Fruit fly (Drosophila melanogaster): ENCODE results near the gene CG14262.

The CG14262 gene

DNA sequence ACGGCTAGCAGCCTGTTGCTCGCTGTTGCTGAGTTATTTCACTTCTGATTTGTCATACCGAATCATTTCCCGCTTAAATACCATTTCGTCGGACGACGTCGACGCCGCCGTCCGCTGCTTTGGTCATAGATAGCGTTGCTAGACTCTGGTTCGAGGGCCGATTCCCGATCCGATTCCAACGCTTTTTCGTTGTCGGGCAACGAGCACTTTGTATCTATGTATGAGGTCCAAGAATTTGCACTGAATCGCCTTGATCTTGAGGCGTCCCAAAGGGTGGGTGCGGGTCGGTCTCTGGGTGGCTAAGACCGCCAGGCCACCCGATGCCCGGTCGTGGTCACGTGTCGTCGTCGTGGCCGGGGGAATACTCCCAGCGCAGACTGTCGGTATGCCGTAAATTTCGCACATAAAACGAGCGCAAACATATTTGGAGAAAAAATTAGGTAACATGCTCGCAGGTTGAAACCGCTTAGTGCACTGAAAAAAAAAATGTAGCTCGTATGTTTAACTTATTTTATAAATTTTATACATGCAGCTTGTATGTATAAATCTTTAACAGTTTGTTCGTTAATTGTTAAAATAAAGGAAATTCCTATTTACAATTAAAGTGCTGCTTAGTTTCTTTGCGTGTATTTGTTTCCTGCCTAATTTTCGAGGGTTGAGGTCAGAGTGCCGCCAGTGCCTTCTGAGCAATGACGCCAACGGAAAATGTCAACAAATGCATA is 27.1 kb upstream of the CG14262 start, which contains the start of gene CG3348:
Gene CG3348 (minus strand): TSS at position 51 of the 722 bp plus-strand sequence.
- TF ChIP-seq ase (GFP tag; IDR thresholded peaks at IDR 0.05) (no peak), CG14860 (GFP tag; IDR thresholded peaks at IDR 0.05; ENCODE audit: partially characterized antibody) (no peak), sqz (GFP tag; optimal IDR thresholded peaks at IDR 0.05) (no peak), CG13123 (GFP tag; optimal IDR thresholded peaks at IDR 0.05) (no peak), CG12744 (GFP tag; optimal IDR thresholded peaks at IDR 0.05) (peak; percentile 42), CG11723 (GFP tag; optimal IDR thresholded peaks at IDR 0.05) (peak; percentile 35), CG1529 (GFP tag; optimal IDR thresholded peaks at IDR 0.05) (peak; percentile 20), Ssrp (tag; optimal IDR thresholded peaks at IDR 0.05) (peak; percentile 47), nerfin-1 (tag; optimal IDR thresholded peaks at IDR 0.05) (peak; percentile 57), gro (GFP tag; optimal IDR thresholded peaks at IDR 0.05) (peak; percentile 53), CG8359 (GFP tag; optimal IDR thresholded peaks at IDR 0.05; ENCODE audit: borderline replicate concordance) (no peak), CG7928 (GFP tag; optimal IDR thresholded peaks at IDR 0.05) (peak; percentile 54), bcd (GFP tag; optimal IDR thresholded peaks at IDR 0.05) (peak; percentile 82), seq (GFP tag; IDR thresholded peaks at IDR 0.05) (peak; percentile 68), al (GFP tag; IDR thresholded peaks at IDR 0.05) (peak; percentile 83), CG17361 (GFP tag; IDR thresholded peaks at IDR 0.05) (peak; percentile 61), CG18764 (GFP tag; optimal IDR thresholded peaks at IDR 0.05) (peak; percentile 4), onecut (GFP tag; IDR thresholded peaks at IDR 0.05) (peak; percentile 52; the same call in 1 of the 2 replicates), eve (GFP tag; optimal IDR thresholded peaks at IDR 0.05) (no peak), CG3281 (GFP tag; optimal IDR thresholded peaks at IDR 0.05) (peak; percentile 92), E2f1 (GFP tag; IDR thresholded peaks at IDR 0.05) (peak; percentile 53; the same call in 1 of the 2 replicates), inv (GFP tag; IDR thresholded peaks at IDR 0.05; ENCODE audit: partially characterized antibody) (no peak), phol (tag; optimal IDR thresholded peaks at IDR 0.05) (peak; percentile 67), CG34422 (GFP tag; IDR thresholded peaks at IDR 0.05) (0 out of 3 replicates have a peak, but pooled peaks have one; percentile 29), stwl (tag; optimal IDR thresholded peaks at IDR 0.05) (no peak), Xrp1 (GFP tag; IDR thresholded peaks at IDR 0.05) (peak; percentile 75), pzg (GFP tag; optimal IDR thresholded peaks at IDR 0.05) (no peak), Ets65A (GFP tag) (peak; percentile 63), Gsc (GFP tag; IDR thresholded peaks at IDR 0.05) (no peak), Doc2 (GFP tag; IDR thresholded peaks at IDR 0.05) (no peak), CG6854 (GFP tag; optimal IDR thresholded peaks at IDR 0.05) (peak; percentile 41), ftz-f1 (GFP tag; optimal IDR thresholded peaks at IDR 0.05) (peak; percentile 13), CG31224 (GFP tag; IDR thresholded peaks at IDR 0.05) (peak; percentile 83), pros (GFP tag; optimal IDR thresholded peaks at IDR 0.05) (no peak), ewg (GFP tag; optimal IDR thresholded peaks at IDR 0.05) (peak; percentile 41), CG11093 (GFP tag; IDR thresholded peaks at IDR 0.05) (no peak), Taf1 (GFP tag; IDR thresholded peaks at IDR 0.05) (peak; percentile 78), Med (GFP tag) (peak; percentile 95), CG8290 (GFP tag; optimal IDR thresholded peaks at IDR 0.05) (no peak), CG8290 (tag; optimal IDR thresholded peaks at IDR 0.05) (no peak), CG15011 (GFP tag; optimal IDR thresholded peaks at IDR 0.05) (peak; percentile 74), TFAM (GFP tag; optimal IDR thresholded peaks at IDR 0.05) (no peak), Camta (GFP tag; optimal IDR thresholded peaks at IDR 0.05) (peak; percentile 35), CG12299 (tag; optimal IDR thresholded peaks at IDR 0.05) (peak; percentile 30), CG17359 (tag; optimal IDR thresholded peaks at IDR 0.05) (peak; percentile 78), mld (GFP tag; IDR thresholded peaks at IDR 0.05; ENCODE audit: partially characterized antibody) (no peak), croc (GFP tag; conservative IDR thresholded peaks at IDR 0.05) (peak; percentile 39; the same call in 2 of the 3 replicates), pum (GFP tag; optimal IDR thresholded peaks at IDR 0.05) (peak; percentile 38), usp (GFP tag; optimal IDR thresholded peaks at IDR 0.05) (no peak), Side (GFP tag; optimal IDR thresholded peaks at IDR 0.05) (peak; percentile 61)
